Fruit fly (Drosophila melanogaster): ENCODE measurements around the gene CG6830.

Gene CG6830

dm6 chr3R:11683675-11684074, 467 bp downstream of the CG6830 start:
- TF ChIP-seq Myc (optimal IDR thresholded peaks at IDR 0.05) (no peak), insv (optimal IDR thresholded peaks at IDR 0.05) (no peak), h (optimal IDR thresholded peaks at IDR 0.05) (no peak), ttk (optimal IDR thresholded peaks at IDR 0.05) (no peak), psq (optimal IDR thresholded peaks at IDR 0.05) (no peak), Sin3A (optimal IDR thresholded peaks at IDR 0.05) (no peak)

- TF ChIP-seq h (optimal IDR thresholded peaks at IDR 0.05) (no peak), psq (optimal IDR thresholded peaks at IDR 0.05) (no peak), ttk (optimal IDR thresholded peaks at IDR 0.05) (no peak), Sin3A (optimal IDR thresholded peaks at IDR 0.05) (no peak), insv (optimal IDR thresholded peaks at IDR 0.05) (no peak), Myc (optimal IDR thresholded peaks at IDR 0.05) (no peak)
Measured at dm6 chr3R:11679513-11679912, 4.6 kb downstream of the CG6830 start, which contains the start of the genes Taf12 and Ho. TSS of gene Taf12 (minus strand) at chr3R:11679690. TSS of gene Ho (plus strand) at chr3R:11679743.

dm6 chr3R:11678016-11678415, 6.1 kb downstream of the CG6830 start, which contains the start of gene CG18476:
TSS of gene CG18476 (minus strand) at chr3R:11678116.
- TF ChIP-seq psq (optimal IDR thresholded peaks at IDR 0.05), result no peak
- no peak for TF ChIP-seq ttk (optimal IDR thresholded peaks at IDR 0.05)

dm6 chr3R:11673955-11674663, 10.0 kb downstream of the CG6830 start, which contains the start of gene CG14715:
TSS of gene CG14715 (plus strand) at chr3R:11674221.
- TF ChIP-seq Sin3A (optimal IDR thresholded peaks at IDR 0.05), result no peak

dm6 chr3R:11671784-11672183, 12.4 kb downstream of the CG6830 start:
- no peak for TF ChIP-seq psq (optimal IDR thresholded peaks at IDR 0.05)
- no peak for TF ChIP-seq ttk (optimal IDR thresholded peaks at IDR 0.05)
- no peak for TF ChIP-seq Sin3A (optimal IDR thresholded peaks at IDR 0.05)
- TF ChIP-seq insv (optimal IDR thresholded peaks at IDR 0.05), result no peak
- TF ChIP-seq Myc (optimal IDR thresholded peaks at IDR 0.05), result no peak
- TF ChIP-seq h (optimal IDR thresholded peaks at IDR 0.05), result no peak

dm6 chr3R:11670888-11671287, 13.3 kb downstream of the CG6830 start:
- no peak for TF ChIP-seq Sin3A (optimal IDR thresholded peaks at IDR 0.05)
- no peak for TF ChIP-seq insv (optimal IDR thresholded peaks at IDR 0.05)
- no peak for TF ChIP-seq Myc (optimal IDR thresholded peaks at IDR 0.05)
- TF ChIP-seq h (optimal IDR thresholded peaks at IDR 0.05), result no peak
- TF ChIP-seq psq (optimal IDR thresholded peaks at IDR 0.05), result no peak
- TF ChIP-seq ttk (optimal IDR thresholded peaks at IDR 0.05), result no peak

dm6 chr3R:11669954-11670347, 14.2 kb downstream of the CG6830 start:
- TF ChIP-seq insv (optimal IDR thresholded peaks at IDR 0.05) (no peak), Sin3A (optimal IDR thresholded peaks at IDR 0.05) (no peak), psq (optimal IDR thresholded peaks at IDR 0.05) (no peak), h (optimal IDR thresholded peaks at IDR 0.05) (no peak), ttk (optimal IDR thresholded peaks at IDR 0.05) (no peak), Myc (optimal IDR thresholded peaks at IDR 0.05) (no peak)

dm6 chr3R:11669017-11669953, 14.9 kb downstream of the CG6830 start:
- TF ChIP-seq ttk (optimal IDR thresholded peaks at IDR 0.05) (no peak), h (optimal IDR thresholded peaks at IDR 0.05) (no peak), Myc (optimal IDR thresholded peaks at IDR 0.05) (no peak), psq (optimal IDR thresholded peaks at IDR 0.05) (no peak), insv (optimal IDR thresholded peaks at IDR 0.05) (no peak), Sin3A (optimal IDR thresholded peaks at IDR 0.05) (no peak)

- TF ChIP-seq Sin3A (optimal IDR thresholded peaks at IDR 0.05) (no peak), h (optimal IDR thresholded peaks at IDR 0.05) (no peak), insv (optimal IDR thresholded peaks at IDR 0.05) (no peak), Myc (optimal IDR thresholded peaks at IDR 0.05) (no peak)
Measured at dm6 chr3R:11665925-11666687, 18.0 kb downstream of the CG6830 start.

- no peak for TF ChIP-seq insv (optimal IDR thresholded peaks at IDR 0.05)
Measured at dm6 chr3R:11665508-11665907, 18.6 kb downstream of the CG6830 start.

- TF ChIP-seq insv (optimal IDR thresholded peaks at IDR 0.05) (no peak), Myc (optimal IDR thresholded peaks at IDR 0.05) (no peak), psq (optimal IDR thresholded peaks at IDR 0.05) (no peak), ttk (optimal IDR thresholded peaks at IDR 0.05) (no peak), Sin3A (optimal IDR thresholded peaks at IDR 0.05) (no peak), h (optimal IDR thresholded peaks at IDR 0.05) (no peak)
Measured at dm6 chr3R:11663441-11663840, 20.7 kb downstream of the CG6830 start.

dm6 chr3R:11662617-11663016, 21.5 kb downstream of the CG6830 start:
- TF ChIP-seq h (optimal IDR thresholded peaks at IDR 0.05) (no peak), insv (optimal IDR thresholded peaks at IDR 0.05) (no peak), Myc (optimal IDR thresholded peaks at IDR 0.05) (no peak), ttk (optimal IDR thresholded peaks at IDR 0.05) (no peak), psq (optimal IDR thresholded peaks at IDR 0.05) (no peak), Sin3A (optimal IDR thresholded peaks at IDR 0.05) (no peak)
